Fruit fly (Drosophila melanogaster): ENCODE results near the gene Ptip.

Gene Ptip

DNA sequence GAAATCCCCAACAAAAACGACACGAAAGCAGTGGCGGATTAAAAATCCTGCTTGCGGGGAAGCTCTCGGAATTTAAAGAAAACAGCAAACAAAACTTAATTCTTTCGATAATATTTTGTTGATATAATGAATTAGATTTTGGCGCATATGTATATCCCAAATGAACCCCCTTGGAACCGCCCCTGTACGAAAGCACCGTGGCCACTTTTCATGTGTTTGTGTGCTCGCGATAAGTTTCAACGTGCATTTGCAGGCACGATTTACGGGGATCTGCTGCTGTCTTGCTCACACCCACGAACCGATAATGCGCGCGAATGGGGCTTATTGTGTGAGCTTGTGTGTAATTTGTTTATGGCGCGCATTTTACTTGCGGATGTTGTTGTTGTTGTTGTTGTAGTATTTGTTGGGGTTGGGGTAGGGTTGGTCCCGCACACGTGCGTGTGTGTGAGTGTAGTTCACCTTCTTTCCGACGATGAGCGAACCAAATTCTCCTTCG lies 23.9 kb downstream of the Ptip start (continued):
- TF ChIP-seq lmd (GFP tag; IDR thresholded peaks at IDR 0.05): peak; percentile 89
- TF ChIP-seq Dip3 (GFP tag; optimal IDR thresholded peaks at IDR 0.05): peak; percentile 91
- TF ChIP-seq vvl (GFP tag; IDR thresholded peaks at IDR 0.05): peak; percentile 97
- peak; percentile 93 for TF ChIP-seq CG6689 (GFP tag; IDR thresholded peaks at IDR 0.05)
- TF ChIP-seq CG17361 (GFP tag; IDR thresholded peaks at IDR 0.05): peak; percentile 96
- TF ChIP-seq ind (GFP tag; optimal IDR thresholded peaks at IDR 0.05): peak; percentile 97
- TF ChIP-seq CG11504 (tag; optimal IDR thresholded peaks at IDR 0.05): peak; percentile 96
- peak; percentile 44 for TF ChIP-seq MESR4 (GFP tag; optimal IDR thresholded peaks at IDR 0.05)
- TF ChIP-seq Hmx (GFP tag; optimal IDR thresholded peaks at IDR 0.05): peak; percentile 88
- TF ChIP-seq CG2889 (GFP tag; IDR thresholded peaks at IDR 0.05): peak; percentile 95
- peak; percentile 99 for TF ChIP-seq Med (GFP tag)
- TF ChIP-seq zf30C (GFP tag; optimal IDR thresholded peaks at IDR 0.05): no peak
- TF ChIP-seq slbo (GFP tag; IDR thresholded peaks at IDR 0.05): peak; percentile 98
- peak; percentile 81 for TF ChIP-seq trem (tag; optimal IDR thresholded peaks at IDR 0.05)
- TF ChIP-seq CG9609 (GFP tag; optimal IDR thresholded peaks at IDR 0.05): peak; percentile 96
- TF ChIP-seq onecut (GFP tag; IDR thresholded peaks at IDR 0.05): peak; percentile 90
- TF ChIP-seq klu (GFP tag; IDR thresholded peaks at IDR 0.05): peak; percentile 46; the same call in 1 of the 2 replicates
- peak; percentile 95 for TF ChIP-seq az2 (GFP tag; optimal IDR thresholded peaks at IDR 0.05)
- TF ChIP-seq D (optimal IDR thresholded peaks at IDR 0.05): no peak
- peak; percentile 94 for TF ChIP-seq D (GFP tag; optimal IDR thresholded peaks at IDR 0.05)
- peak; percentile 94 for TF ChIP-seq Abd-B (GFP tag; optimal IDR thresholded peaks at IDR 0.05)
- TF ChIP-seq CG32772 (GFP tag; IDR thresholded peaks at IDR 0.05): peak; percentile 95
- TF ChIP-seq Optix (GFP tag; IDR thresholded peaks at IDR 0.05): peak; percentile 97
- TF ChIP-seq wdn (GFP tag; IDR thresholded peaks at IDR 0.05): peak; percentile 87
- TF ChIP-seq gem (tag; optimal IDR thresholded peaks at IDR 0.05): peak; percentile 97
- no peak for TF ChIP-seq pita (GFP tag; optimal IDR thresholded peaks at IDR 0.05)
- TF ChIP-seq Ada2b (GFP tag; IDR thresholded peaks at IDR 0.05): peak; percentile 97
- TF ChIP-seq Dfd (GFP tag; optimal IDR thresholded peaks at IDR 0.05): no peak
- no peak for TF ChIP-seq CG8478 (optimal IDR thresholded peaks at IDR 0.05)
- TF ChIP-seq luna (GFP tag; optimal IDR thresholded peaks at IDR 0.05): peak; percentile 50
- TF ChIP-seq Sox100B (GFP tag; optimal IDR thresholded peaks at IDR 0.05): peak; percentile 93
- no peak for TF ChIP-seq gsb-n (tag; optimal IDR thresholded peaks at IDR 0.05)
- TF ChIP-seq Max (GFP tag; optimal IDR thresholded peaks at IDR 0.05): peak; percentile 92
- peak; percentile 94 for TF ChIP-seq zfh2 (GFP tag; optimal IDR thresholded peaks at IDR 0.05)
- TF ChIP-seq Gug (GFP tag; IDR thresholded peaks at IDR 0.05): peak; percentile 79
- peak; percentile 93 for TF ChIP-seq CG13296 (GFP tag; optimal IDR thresholded peaks at IDR 0.05)
- peak; percentile 81 for TF ChIP-seq wek (GFP tag; optimal IDR thresholded peaks at IDR 0.05)
- peak; percentile 87 for TF ChIP-seq CG17829 (tag; optimal IDR thresholded peaks at IDR 0.05)
- peak; percentile 91 for TF ChIP-seq cato (GFP tag; optimal IDR thresholded peaks at IDR 0.05; ENCODE audit: borderline replicate concordance)
- peak; percentile 87 for TF ChIP-seq CG6854 (GFP tag; optimal IDR thresholded peaks at IDR 0.05)
- TF ChIP-seq Fer1 (GFP tag; optimal IDR thresholded peaks at IDR 0.05): peak; percentile 94
- TF ChIP-seq ab (GFP tag; optimal IDR thresholded peaks at IDR 0.05): peak; percentile 96
- TF ChIP-seq stwl (tag; optimal IDR thresholded peaks at IDR 0.05): no peak
- peak; percentile 94 for TF ChIP-seq Chrac-16 (GFP tag; optimal IDR thresholded peaks at IDR 0.05)
- TF ChIP-seq Atf3 (GFP tag; optimal IDR thresholded peaks at IDR 0.05): peak; percentile 93
- peak; percentile 86 for TF ChIP-seq CG6272 (GFP tag; IDR thresholded peaks at IDR 0.05)
- TF ChIP-seq mirr (GFP tag; optimal IDR thresholded peaks at IDR 0.05): peak; percentile 88
- peak; percentile 69 for TF ChIP-seq CG30020 (tag; optimal IDR thresholded peaks at IDR 0.05)
- TF ChIP-seq gcm2 (GFP tag; optimal IDR thresholded peaks at IDR 0.05): peak; percentile 94
- TF ChIP-seq Deaf1 (tag; optimal IDR thresholded peaks at IDR 0.05): peak; percentile 73
- TF ChIP-seq CG4328 (GFP tag; optimal IDR thresholded peaks at IDR 0.05): peak; percentile 92
- TF ChIP-seq CG10431 (GFP tag; optimal IDR thresholded peaks at IDR 0.05): peak; percentile 82
